Fruit fly (Drosophila melanogaster): ENCODE results near the gene Hs3st-B.

The Hs3st-B gene

dm6 chrX:19261528-19262102 lies 13.2 kb downstream of the Hs3st-B start, which contains the start of gene Vav:
TSS of gene Vav (plus strand) at chrX:19261820.
- peak; percentile 37 for TF ChIP-seq Deaf1 (tag; optimal IDR thresholded peaks at IDR 0.05)
- no peak for TF ChIP-seq Ravus (GFP tag; IDR thresholded peaks at IDR 0.05)
- TF ChIP-seq grau (tag; optimal IDR thresholded peaks at IDR 0.05) = peak; percentile 3
- peak; percentile 27 for TF ChIP-seq CG10543 (GFP tag; optimal IDR thresholded peaks at IDR 0.05)
- TF ChIP-seq hth (optimal IDR thresholded peaks at IDR 0.05) = no peak
- no peak for TF ChIP-seq CG14050 (GFP tag; IDR thresholded peaks at IDR 0.05)
- TF ChIP-seq lola (GFP tag; optimal IDR thresholded peaks at IDR 0.05) = no peak
- TF ChIP-seq bcd (GFP tag; optimal IDR thresholded peaks at IDR 0.05) = no peak
- TF ChIP-seq gsb (GFP tag; IDR thresholded peaks at IDR 0.05) = no peak
- peak; percentile 2 for TF ChIP-seq cg (GFP tag; optimal IDR thresholded peaks at IDR 0.05)
- TF ChIP-seq NFAT (GFP tag; IDR thresholded peaks at IDR 0.05) = no peak
- no peak for TF ChIP-seq Six4 (GFP tag; optimal IDR thresholded peaks at IDR 0.05)
- 0 out of 3 replicates have a peak, but pooled peaks have one; percentile 28 for TF ChIP-seq mld (GFP tag; IDR thresholded peaks at IDR 0.05; ENCODE audit: partially characterized antibody)
- no peak for TF ChIP-seq CG11560 (tag; IDR thresholded peaks at IDR 0.05)
- TF ChIP-seq dan (GFP tag; IDR thresholded peaks at IDR 0.05) = no peak
- TF ChIP-seq CG10366 (GFP tag; IDR thresholded peaks at IDR 0.05) = no peak
- TF ChIP-seq gem (tag; optimal IDR thresholded peaks at IDR 0.05) = no peak
- TF ChIP-seq Atf6 (GFP tag; IDR thresholded peaks at IDR 0.05) = no peak
- no peak for TF ChIP-seq CG15601 (tag; optimal IDR thresholded peaks at IDR 0.05)
- TF ChIP-seq CG18764 (GFP tag; optimal IDR thresholded peaks at IDR 0.05) = no peak
- TF ChIP-seq CG31441 (GFP tag; IDR thresholded peaks at IDR 0.05) = no peak
- peak; percentile 63 for TF ChIP-seq zf30C (GFP tag; optimal IDR thresholded peaks at IDR 0.05)
- no peak for TF ChIP-seq CG15269 (tag; optimal IDR thresholded peaks at IDR 0.05)
- TF ChIP-seq CG8089 (GFP tag; optimal IDR thresholded peaks at IDR 0.05) = no peak
- no peak for TF ChIP-seq usp (GFP tag; optimal IDR thresholded peaks at IDR 0.05)
- peak; percentile 61 for TF ChIP-seq CG2116 (GFP tag; optimal IDR thresholded peaks at IDR 0.05)
- TF ChIP-seq da (GFP tag; optimal IDR thresholded peaks at IDR 0.05) = no peak
- no peak for TF ChIP-seq croc (GFP tag; conservative IDR thresholded peaks at IDR 0.05)
- TF ChIP-seq CG7987 (GFP tag; optimal IDR thresholded peaks at IDR 0.05) = peak; percentile 22
- no peak for TF ChIP-seq CG2129 (GFP tag; IDR thresholded peaks at IDR 0.05; ENCODE audit: partially characterized antibody)
- no peak for TF ChIP-seq Ets65A (GFP tag)
- TF ChIP-seq CG30431 (GFP tag; optimal IDR thresholded peaks at IDR 0.05) = no peak
- TF ChIP-seq ro (GFP tag; IDR thresholded peaks at IDR 0.05) = no peak
- TF ChIP-seq odd (GFP tag; optimal IDR thresholded peaks at IDR 0.05) = peak; percentile 52
- TF ChIP-seq Adf1 (GFP tag; IDR thresholded peaks at IDR 0.05) = no peak
- no peak for TF ChIP-seq az2 (GFP tag; optimal IDR thresholded peaks at IDR 0.05)
- peak; percentile 68 for TF ChIP-seq MBD-R2 (GFP tag; IDR thresholded peaks at IDR 0.05)
- no peak for TF ChIP-seq klu (GFP tag; IDR thresholded peaks at IDR 0.05)
- no peak for TF ChIP-seq D19A (tag; optimal IDR thresholded peaks at IDR 0.05)
- peak; percentile 16; the same call in 1 of the 2 replicates for TF ChIP-seq onecut (GFP tag; IDR thresholded peaks at IDR 0.05)
- peak; percentile 89 for TF ChIP-seq MESR4 (GFP tag; optimal IDR thresholded peaks at IDR 0.05)
- no peak for TF ChIP-seq disco-r (GFP tag; optimal IDR thresholded peaks at IDR 0.05)
- TF ChIP-seq CG14860 (GFP tag; IDR thresholded peaks at IDR 0.05; ENCODE audit: partially characterized antibody) = peak; percentile 32; the same call in 1 of the 3 replicates
- peak; percentile 38 for TF ChIP-seq CG15514 (GFP tag; optimal IDR thresholded peaks at IDR 0.05)
- TF ChIP-seq hkb (optimal IDR thresholded peaks at IDR 0.05) = no peak
- no peak for TF ChIP-seq hkb (GFP tag; IDR thresholded peaks at IDR 0.05)
- TF ChIP-seq amos (GFP tag; IDR thresholded peaks at IDR 0.05; ENCODE audit: partially characterized antibody) = peak; percentile 42
- TF ChIP-seq CG3995 (GFP tag; optimal IDR thresholded peaks at IDR 0.05) = no peak
- TF ChIP-seq corto (GFP tag; optimal IDR thresholded peaks at IDR 0.05) = no peak
- TF ChIP-seq bowl (GFP tag; IDR thresholded peaks at IDR 0.05) = no peak
- TF ChIP-seq dpn (GFP tag; optimal IDR thresholded peaks at IDR 0.05) = no peak
- no peak for TF ChIP-seq CG1832 (GFP tag; optimal IDR thresholded peaks at IDR 0.05)
